Worm (Caenorhabditis elegans): ENCODE data around the gene mix-1.

DNA sequence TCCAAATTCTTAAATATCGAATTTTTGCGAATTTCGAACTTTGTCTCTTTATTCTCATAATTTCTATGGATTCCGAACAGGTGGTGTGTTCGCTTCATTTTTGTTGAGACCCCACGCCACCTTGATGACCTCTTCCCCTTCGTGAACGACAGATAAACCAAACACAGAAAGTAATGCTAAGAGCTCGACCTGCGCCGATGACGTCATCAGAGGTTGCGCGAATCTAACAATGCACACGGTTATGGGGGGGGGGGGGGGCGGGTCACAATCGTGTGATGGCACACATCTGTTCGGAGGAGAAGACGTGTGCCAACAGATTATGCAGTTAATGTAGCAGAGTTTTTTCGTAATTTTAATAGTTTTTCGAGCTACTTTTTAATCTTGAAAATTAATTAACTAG, 39.8 kb upstream of the mix-1 start:
- TF ChIP-seq nhr-71 (tag; optimal IDR thresholded peaks at IDR 0.05) (no peak), nhr-76 (tag; optimal IDR thresholded peaks at IDR 0.05) (no peak), mdl-1 (tag; optimal IDR thresholded peaks at IDR 0.05) (no peak), blmp-1 (tag; optimal IDR thresholded peaks at IDR 0.05) (no peak), nhr-20 (tag; optimal IDR thresholded peaks at IDR 0.05) (no peak), fkh-4 (tag; optimal IDR thresholded peaks at IDR 0.05; ENCODE audit: borderline replicate concordance) (no peak), ceh-82 (tag; optimal IDR thresholded peaks at IDR 0.05) (no peak), dsc-1 (tag; optimal IDR thresholded peaks at IDR 0.05) (no peak), egl-27 (tag; optimal IDR thresholded peaks at IDR 0.05) (no peak), mef-2 (tag; optimal IDR thresholded peaks at IDR 0.05) (no peak), lsy-2 (tag; optimal IDR thresholded peaks at IDR 0.05) (no peak), mep-1 (tag; optimal IDR thresholded peaks at IDR 0.05) (no peak), nhr-12 (tag; optimal IDR thresholded peaks at IDR 0.05) (no peak)
